Worm (Caenorhabditis elegans) whole organism, midembryonic: Measurements from ENCODE around the gene best-6.

Experiments
- T22C8.4 ChIP-seq: fragments of 200-800 bp; sonication (Bioruptor generic); IDR thresholded peaks from 2 replicates; pipeline ENCODE4 v1.3.6; 2022; ENCODE audit warnings: missing genetic modification characterization, missing compliant biosample characterization
- cog-1 ChIP-seq: sonication (generic microtip); optimal IDR thresholded peaks from 2 replicates; lab custom pipeline; 2016; ENCODE audit warnings: missing genetic modification characterization, missing compliant biosample characterization
- flt-1 ChIP-seq: fragments of 200-800 bp; sonication (Bioruptor generic); IDR thresholded peaks from 2 replicates; pipeline ENCODE4 v1.3.6; 2022; ENCODE audit warnings: missing genetic modification characterization, missing compliant biosample characterization
- klf-2 ChIP-seq: fragments of 200-800 bp; sonication (Bioruptor generic); conservative IDR thresholded peaks from 2 replicates; pipeline ENCODE4 v1.3.6; 2022; ENCODE audit warnings: missing genetic modification reagents, missing genetic modification characterization, missing compliant biosample characterization
- med-1 ChIP-seq: sonication (generic microtip); optimal IDR thresholded peaks from 2 replicates; lab custom pipeline; 2017; ENCODE audit warnings: missing genetic modification characterization, mild to moderate bottlenecking, missing compliant biosample characterization, antibody characterized with exemption, missing genetic modification reagents; ENCODE audit not compliant: insufficient read depth
- ref-1 ChIP-seq: fragments of 200-800 bp; sonication (Bioruptor generic); conservative IDR thresholded peaks from 2 replicates; pipeline ENCODE4 v1.3.6; 2022; ENCODE audit warnings: missing genetic modification reagents, missing genetic modification characterization, missing compliant biosample characterization
- tab-1 ChIP-seq: fragments of 200-800 bp; sonication (Bioruptor generic); IDR thresholded peaks from 2 replicates; pipeline ENCODE4 v1.3.6; 2022; ENCODE audit warnings: missing genetic modification characterization, missing compliant biosample characterization
- ztf-23 ChIP-seq: fragments of 200-800 bp; sonication (Bioruptor generic); IDR thresholded peaks from 2 replicates; pipeline ENCODE4 v1.3.6; 2022; ENCODE audit warnings: missing genetic modification reagents, missing genetic modification characterization, missing compliant biosample characterization
- ztf-29 ChIP-seq: fragments of 200-800 bp; sonication (Bioruptor generic); IDR thresholded peaks from 2 replicates; pipeline ENCODE4 v1.3.6; 2022; ENCODE audit warnings: missing genetic modification reagents, missing genetic modification characterization, missing compliant biosample characterization

best-6 gene

DNA sequence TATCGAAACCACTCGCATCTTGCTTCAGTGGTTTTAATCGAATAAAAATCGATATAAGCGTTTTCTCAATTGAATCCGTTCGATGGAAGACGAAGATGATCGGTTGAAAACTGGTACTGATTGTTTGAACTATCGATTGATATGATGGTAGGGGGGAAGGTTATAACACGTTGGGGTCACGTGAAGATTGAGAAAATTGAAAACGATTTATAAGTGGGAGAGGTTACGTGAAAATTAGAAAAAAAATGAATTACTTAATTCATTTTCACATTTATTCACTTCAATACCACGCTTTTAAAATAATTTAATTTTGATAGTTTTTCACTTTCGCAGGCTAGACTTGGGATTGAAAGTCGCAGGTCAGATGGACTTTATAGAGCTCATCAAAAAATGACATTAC, 32.1 kb upstream of the best-6 start, which contains the start of gene C09B9.7:
Gene C09B9.7 (minus strand): TSS at position 101 of the 400 bp plus-strand sequence.
- TF ChIP-seq T22C8.4 (GFP tag; lab: Robert Waterston, UW): no peak

ce11 chrIV:5055964-5056588, 27.2 kb upstream of the best-6 start, which contains the start of gene msp-55:
TSS of gene msp-55 (minus strand) at chrIV:5056014.
- no peak for TF ChIP-seq ztf-29 (GFP tag; lab: Robert Waterston, UW)
- TF ChIP-seq T22C8.4 (GFP tag; lab: Robert Waterston, UW): no peak
- TF ChIP-seq flt-1 (GFP tag; lab: Robert Waterston, UW): no peak
- no peak for TF ChIP-seq klf-2 (GFP tag; lab: Robert Waterston, UW)
- TF ChIP-seq ref-1 (GFP tag; lab: Robert Waterston, UW): no peak
- no peak for TF ChIP-seq tab-1 (GFP tag; lab: Robert Waterston, UW)
- no peak for TF ChIP-seq med-1 (GFP tag; lab: Kevin White, UChicago)
- TF ChIP-seq cog-1: no peak
- no peak for TF ChIP-seq ztf-23 (GFP tag; lab: Robert Waterston, UW)

DNA sequence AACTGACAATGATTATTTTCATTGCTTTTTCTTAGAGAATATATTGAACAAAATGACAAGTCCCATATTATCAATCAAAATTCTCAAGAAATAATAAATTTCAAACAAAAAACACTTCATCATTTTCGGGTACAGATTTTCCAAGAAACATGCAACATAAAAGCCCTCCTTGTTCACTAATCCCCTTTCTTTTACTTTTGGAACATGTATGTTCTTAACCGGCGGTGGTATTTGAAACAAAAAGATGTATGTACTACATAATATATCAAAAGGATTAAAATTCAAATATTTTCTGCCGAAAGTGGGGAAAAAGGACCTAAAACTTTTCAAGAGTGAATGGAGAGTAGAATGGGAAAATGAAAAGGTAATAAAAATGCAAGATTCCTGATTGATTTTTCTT, 25.4 kb upstream of the best-6 start:
- no peak for TF ChIP-seq ztf-23 (GFP tag; lab: Robert Waterston, UW)
- no peak for TF ChIP-seq klf-2 (GFP tag; lab: Robert Waterston, UW)
- no peak for TF ChIP-seq flt-1 (GFP tag; lab: Robert Waterston, UW)
- no peak for TF ChIP-seq ztf-29 (GFP tag; lab: Robert Waterston, UW)
- TF ChIP-seq tab-1 (GFP tag; lab: Robert Waterston, UW): no peak
- TF ChIP-seq cog-1: no peak
- TF ChIP-seq T22C8.4 (GFP tag; lab: Robert Waterston, UW): no peak
- no peak for TF ChIP-seq med-1 (GFP tag; lab: Kevin White, UChicago)

ce11 chrIV:5045389-5045788, 16.5 kb upstream of the best-6 start, which contains the start of gene hot-9:
TSS of gene hot-9 (minus strand) at chrIV:5045489.
- TF ChIP-seq T22C8.4 (GFP tag; lab: Robert Waterston, UW) (no peak), ref-1 (GFP tag; lab: Robert Waterston, UW) (no peak), ztf-29 (GFP tag; lab: Robert Waterston, UW) (no peak)

DNA sequence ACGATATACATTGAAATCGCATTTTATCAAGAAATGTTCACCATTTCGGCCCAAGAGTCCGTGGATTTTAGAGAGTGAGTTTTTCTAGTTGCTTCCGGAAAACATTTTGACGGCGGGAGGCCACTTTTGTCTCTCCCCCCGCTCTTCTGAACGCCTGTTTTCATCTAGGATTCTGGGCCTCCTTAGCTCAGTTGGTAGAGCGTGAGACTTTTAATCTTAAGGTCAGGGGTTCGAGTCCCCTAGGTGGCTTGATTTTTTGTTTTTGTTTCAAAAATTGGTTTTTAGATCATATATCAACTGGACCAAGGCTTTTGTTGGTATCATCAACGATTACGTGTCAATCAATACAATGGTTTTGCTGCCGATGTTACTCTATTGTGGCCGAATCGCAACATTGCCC, 9.9 kb upstream of the best-6 start:
- TF ChIP-seq T22C8.4 (GFP tag; lab: Robert Waterston, UW): no peak; the same call in none of the 2 replicates
- TF ChIP-seq flt-1 (GFP tag; lab: Robert Waterston, UW): peak; percentile 85
- TF ChIP-seq klf-2 (GFP tag; lab: Robert Waterston, UW): no peak
- peak; percentile 52 for TF ChIP-seq med-1 (GFP tag; lab: Kevin White, UChicago)
- peak; percentile 63; the same call in 1 of the 2 replicates for TF ChIP-seq ztf-23 (GFP tag; lab: Robert Waterston, UW)
- TF ChIP-seq ztf-29 (GFP tag; lab: Robert Waterston, UW): no peak
- peak; percentile 80; the same call in 1 of the 2 replicates for TF ChIP-seq tab-1 (GFP tag; lab: Robert Waterston, UW)
- no peak; the same call in 1 of the 2 replicates for TF ChIP-seq ref-1 (GFP tag; lab: Robert Waterston, UW)
- TF ChIP-seq cog-1: no peak

DNA sequence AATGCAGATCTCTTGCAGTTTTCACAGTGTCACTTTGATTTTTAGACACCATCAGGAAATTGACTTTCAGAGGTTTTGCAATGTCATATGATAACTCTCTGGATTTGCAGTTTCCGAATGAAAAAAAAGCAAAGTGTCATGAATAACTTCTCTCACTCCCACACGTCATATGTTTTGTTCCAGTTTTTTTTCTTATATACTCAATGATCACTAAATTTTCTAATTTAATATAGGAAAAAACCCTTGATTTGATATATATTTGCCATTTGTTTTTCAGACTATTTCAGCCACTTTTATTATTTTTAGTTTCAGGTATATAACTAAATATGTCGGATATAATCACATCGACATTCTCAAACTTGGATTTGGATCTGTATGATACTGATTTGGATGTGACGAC, 8.6 kb upstream of the best-6 start, which contains the start of gene C09B9.1:
Gene C09B9.1 (plus strand): TSS at position 301 of the 400 bp plus-strand sequence.
- TF ChIP-seq klf-2 (GFP tag; lab: Robert Waterston, UW) (no peak), med-1 (GFP tag; lab: Kevin White, UChicago) (no peak), cog-1 (no peak), ztf-23 (GFP tag; lab: Robert Waterston, UW) (no peak), flt-1 (GFP tag; lab: Robert Waterston, UW) (no peak), tab-1 (GFP tag; lab: Robert Waterston, UW) (no peak), T22C8.4 (GFP tag; lab: Robert Waterston, UW) (no peak), ztf-29 (GFP tag; lab: Robert Waterston, UW) (no peak), ref-1 (GFP tag; lab: Robert Waterston, UW) (no peak)

ce11 chrIV:5033276-5033675, 4.4 kb upstream of the best-6 start, which contains the start of gene C09B9.4:
TSS of gene C09B9.4 (minus strand) at chrIV:5033376.
- TF ChIP-seq ztf-23 (GFP tag; lab: Robert Waterston, UW): no peak
- TF ChIP-seq cog-1: no peak
- TF ChIP-seq klf-2 (GFP tag; lab: Robert Waterston, UW): no peak
- no peak for TF ChIP-seq flt-1 (GFP tag; lab: Robert Waterston, UW)
- TF ChIP-seq ref-1 (GFP tag; lab: Robert Waterston, UW): no peak
- no peak for TF ChIP-seq tab-1 (GFP tag; lab: Robert Waterston, UW)
- TF ChIP-seq ztf-29 (GFP tag; lab: Robert Waterston, UW): no peak
- TF ChIP-seq T22C8.4 (GFP tag; lab: Robert Waterston, UW): no peak
- no peak for TF ChIP-seq med-1 (GFP tag; lab: Kevin White, UChicago)

ce11 chrIV:5031346-5031745, 2.5 kb upstream of the best-6 start:
- TF ChIP-seq ztf-29 (GFP tag; lab: Robert Waterston, UW): no peak
- TF ChIP-seq cog-1: no peak
- TF ChIP-seq med-1 (GFP tag; lab: Kevin White, UChicago): no peak
- no peak for TF ChIP-seq T22C8.4 (GFP tag; lab: Robert Waterston, UW)
- no peak for TF ChIP-seq klf-2 (GFP tag; lab: Robert Waterston, UW)
- TF ChIP-seq ref-1 (GFP tag; lab: Robert Waterston, UW): no peak
- no peak for TF ChIP-seq tab-1 (GFP tag; lab: Robert Waterston, UW)
- TF ChIP-seq ztf-23 (GFP tag; lab: Robert Waterston, UW): no peak
- no peak for TF ChIP-seq flt-1 (GFP tag; lab: Robert Waterston, UW)

- TF ChIP-seq cog-1 (no peak), tab-1 (GFP tag; lab: Robert Waterston, UW) (no peak), med-1 (GFP tag; lab: Kevin White, UChicago) (no peak), flt-1 (GFP tag; lab: Robert Waterston, UW) (no peak), klf-2 (GFP tag; lab: Robert Waterston, UW) (no peak), T22C8.4 (GFP tag; lab: Robert Waterston, UW) (no peak), ztf-29 (GFP tag; lab: Robert Waterston, UW) (no peak), ref-1 (GFP tag; lab: Robert Waterston, UW) (no peak), ztf-23 (GFP tag; lab: Robert Waterston, UW) (no peak)
These were observed 3.2 kb downstream of the best-6 start, which contains the start of gene C09B9.85 for ce11 chrIV:5025646-5026045. TSS of gene C09B9.85 (minus strand) at chrIV:5025746.
